Fruit fly (Drosophila melanogaster): ENCODE results near the gene CG31460.
A peak's percentile ranks its signal among the peaks of the same experiment; 100 is the strongest.

The CG31460 gene

DNA sequence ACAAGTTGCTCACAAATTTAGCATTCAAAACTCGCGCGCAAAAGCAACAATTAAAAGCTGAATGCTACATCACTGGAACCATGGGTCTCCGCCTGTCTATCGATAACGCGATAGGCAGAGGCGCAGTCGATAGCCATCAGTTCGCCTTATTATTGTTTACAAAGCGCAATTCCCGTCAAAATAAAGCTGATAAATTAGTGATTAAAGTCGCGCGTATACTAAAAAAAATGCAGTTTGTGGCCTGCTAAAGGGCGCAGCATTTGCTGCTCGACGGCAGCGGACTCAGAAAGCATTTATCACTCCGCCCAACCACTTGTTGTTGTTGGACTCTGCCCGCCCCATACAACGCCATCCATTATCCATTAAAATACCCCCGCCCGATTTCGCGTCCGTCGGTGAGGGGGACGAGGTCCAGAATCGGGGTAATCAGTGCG lies 44.7 kb upstream of the CG31460 start, which contains the start of gene CG11737 (continued):
- TF ChIP-seq fd64A (GFP tag; optimal IDR thresholded peaks at IDR 0.05) (no peak), MBD-R2 (GFP tag; IDR thresholded peaks at IDR 0.05) (peak; percentile 66), CG2889 (GFP tag; IDR thresholded peaks at IDR 0.05) (no peak), CG8290 (GFP tag; optimal IDR thresholded peaks at IDR 0.05) (no peak), CG8290 (tag; optimal IDR thresholded peaks at IDR 0.05) (peak in 1 of 2 experiments; percentile 32), CG13287 (GFP tag; IDR thresholded peaks at IDR 0.05; ENCODE audit: partially characterized antibody) (peak; percentile 72), nerfin-2 (GFP tag; IDR thresholded peaks at IDR 0.05; ENCODE audit: partially characterized antibody) (peak; percentile 66; the same call in 1 of the 2 replicates), CG12744 (GFP tag; optimal IDR thresholded peaks at IDR 0.05) (no peak), sens (GFP tag) (peak; percentile 71), CG30431 (GFP tag; optimal IDR thresholded peaks at IDR 0.05) (no peak), CG8089 (GFP tag; optimal IDR thresholded peaks at IDR 0.05) (no peak), sd (tag; optimal IDR thresholded peaks at IDR 0.05) (no peak), CG16813 (GFP tag; IDR thresholded peaks at IDR 0.05; ENCODE audit: partially characterized antibody) (peak; percentile 55; the same call in 1 of the 3 replicates), Sox102F (GFP tag; optimal IDR thresholded peaks at IDR 0.05) (no peak), Sry-δ (GFP tag; optimal IDR thresholded peaks at IDR 0.05) (peak; percentile 67), nmo (GFP tag; optimal IDR thresholded peaks at IDR 0.05) (peak; percentile 45), grn (GFP tag; optimal IDR thresholded peaks at IDR 0.05) (peak; percentile 4), CG17385 (GFP tag; optimal IDR thresholded peaks at IDR 0.05) (no peak), HLHmδ (GFP tag; optimal IDR thresholded peaks at IDR 0.05) (no peak), Jarid2 (GFP tag; optimal IDR thresholded peaks at IDR 0.05) (peak; percentile 29), hb (GFP tag; IDR thresholded peaks at IDR 0.05; ENCODE audit: partially characterized antibody) (peak; percentile 71), CG11504 (tag; optimal IDR thresholded peaks at IDR 0.05) (peak; percentile 61), CG4707 (GFP tag; optimal IDR thresholded peaks at IDR 0.05) (no peak), trem (tag; optimal IDR thresholded peaks at IDR 0.05) (peak; percentile 36), CG7987 (GFP tag; optimal IDR thresholded peaks at IDR 0.05) (no peak), slp2 (GFP tag; optimal IDR thresholded peaks at IDR 0.05) (no peak), CG5180 (GFP tag; optimal IDR thresholded peaks at IDR 0.05) (no peak), lov (optimal IDR thresholded peaks at IDR 0.05) (no peak), lov (GFP tag; IDR thresholded peaks at IDR 0.05) (no peak), CG12659 (GFP tag; optimal IDR thresholded peaks at IDR 0.05) (peak; percentile 42), zf30C (GFP tag; optimal IDR thresholded peaks at IDR 0.05) (no peak), CG11560 (tag; IDR thresholded peaks at IDR 0.05) (no peak), sob (GFP tag; IDR thresholded peaks at IDR 0.05) (no peak), Bdp1 (GFP tag; optimal IDR thresholded peaks at IDR 0.05) (no peak), CG16815 (GFP tag; optimal IDR thresholded peaks at IDR 0.05) (no peak), ham (GFP tag; IDR thresholded peaks at IDR 0.05) (no peak), Dp (GFP tag; optimal IDR thresholded peaks at IDR 0.05) (peak; percentile 95), CG9797 (GFP tag; optimal IDR thresholded peaks at IDR 0.05) (no peak), CG13624 (GFP tag; optimal IDR thresholded peaks at IDR 0.05) (peak; percentile 3), phol (tag; optimal IDR thresholded peaks at IDR 0.05) (peak; percentile 53), CG6765 (GFP tag; optimal IDR thresholded peaks at IDR 0.05) (no peak), cg (GFP tag; optimal IDR thresholded peaks at IDR 0.05) (no peak), dm (GFP tag; optimal IDR thresholded peaks at IDR 0.05) (peak; percentile 22), ems (GFP tag; optimal IDR thresholded peaks at IDR 0.05) (no peak), schlank (tag; optimal IDR thresholded peaks at IDR 0.05) (no peak), CG2120 (GFP tag; optimal IDR thresholded peaks at IDR 0.05) (peak; percentile 20), CG42726 (GFP tag; IDR thresholded peaks at IDR 0.05; ENCODE audit: partially characterized antibody) (peak; percentile 76), CG4617 (GFP tag; optimal IDR thresholded peaks at IDR 0.05; ENCODE audit: borderline replicate concordance) (peak; percentile 50), Ptx1 (GFP tag; IDR thresholded peaks at IDR 0.05) (no peak), Lpt (GFP tag; optimal IDR thresholded peaks at IDR 0.05) (no peak), cato (GFP tag; optimal IDR thresholded peaks at IDR 0.05; ENCODE audit: borderline replicate concordance) (no peak)
